Worm (Caenorhabditis elegans) whole organism, mixed stage, embryonic: ENCODE data around the gene C09F12.3.

Source experiments
- M03D4.4 ChIP-seq: sonication (generic microtip); optimal IDR thresholded peaks from 2 replicates; lab custom pipeline; 2017; ENCODE audit warnings: mild to moderate bottlenecking, missing genetic modification characterization, missing compliant biosample characterization
- bed-3 ChIP-seq: fragments of 200-800 bp; sonication (Bioruptor generic); optimal IDR thresholded peaks from 3 replicates; lab custom pipeline; 2018; ENCODE audit warnings: mild to moderate bottlenecking, missing genetic modification characterization, moderate library complexity, missing compliant biosample characterization
- blmp-1 ChIP-seq: fragments of 150-350 bp; optimal IDR thresholded peaks from 2 replicates; lab custom pipeline; 2014; ENCODE audit warnings: missing biosample characterization, missing genetic modification characterization
- ceh-39 ChIP-seq: fragments of 150-350 bp; optimal IDR thresholded peaks from 2 replicates; lab custom pipeline; 2014; ENCODE audit warnings: missing biosample characterization, missing genetic modification characterization
- ceh-43 ChIP-seq: fragments of 200-800 bp; sonication (Bioruptor generic); optimal IDR thresholded peaks from 2 replicates; lab custom pipeline; 2018; ENCODE audit warnings: mild to moderate bottlenecking, missing genetic modification characterization, moderate library complexity, missing compliant biosample characterization
- ceh-83 ChIP-seq: fragments of 200-800 bp; sonication (Bioruptor generic); optimal IDR thresholded peaks from 2 replicates; lab custom pipeline; 2018; ENCODE audit warnings: mild to moderate bottlenecking, missing genetic modification characterization, missing compliant biosample characterization
- ces-1 ChIP-seq: fragments of 150-350 bp; optimal IDR thresholded peaks from 2 replicates; lab custom pipeline; 2014; ENCODE audit warnings: missing biosample characterization, missing genetic modification reagents, missing genetic modification characterization
- cnd-1 ChIP-seq: fragments of 200-800 bp; sonication (Bioruptor generic); optimal IDR thresholded peaks from 2 replicates; lab custom pipeline; 2018; ENCODE audit warnings: mild to moderate bottlenecking, missing genetic modification characterization, missing compliant biosample characterization
- drap-1 ChIP-seq: fragments of 200-800 bp; sonication (Bioruptor generic); optimal IDR thresholded peaks from 3 replicates; lab custom pipeline; 2018; ENCODE audit warnings: mild to moderate bottlenecking, missing genetic modification characterization, missing compliant biosample characterization
- elt-1 ChIP-seq: sonication (generic microtip); optimal IDR thresholded peaks from 2 replicates; lab custom pipeline; 2017; ENCODE audit warnings: missing genetic modification characterization, mild to moderate bottlenecking, missing compliant biosample characterization, antibody characterized with exemption, moderate library complexity, borderline replicate concordance; ENCODE audit not compliant: insufficient read depth
- elt-3 ChIP-seq: fragments of 150-350 bp; optimal IDR thresholded peaks from 2 replicates; lab custom pipeline; 2014; ENCODE audit warnings: missing biosample characterization, missing genetic modification characterization
- flh-1 ChIP-seq: fragments of 200-800 bp; sonication (Bioruptor generic); optimal IDR thresholded peaks from 2 replicates; lab custom pipeline; 2018; ENCODE audit warnings: mild to moderate bottlenecking, missing genetic modification characterization, moderate library complexity, missing compliant biosample characterization
- ham-2 ChIP-seq: fragments of 200-800 bp; sonication (Bioruptor generic); optimal IDR thresholded peaks from 2 replicates; lab custom pipeline; 2018; ENCODE audit warnings: mild to moderate bottlenecking, missing genetic modification characterization, missing compliant biosample characterization
- hlh-1 ChIP-seq: fragments of 150-350 bp; optimal IDR thresholded peaks from 2 replicates; lab custom pipeline; 2014; ENCODE audit warnings: missing biosample characterization, missing genetic modification reagents, missing genetic modification characterization
- lin-13 ChIP-seq: fragments of 150-350 bp; optimal IDR thresholded peaks from 2 replicates; lab custom pipeline; 2014; ENCODE audit warnings: missing biosample characterization, missing genetic modification characterization
- lin-32 ChIP-seq: fragments of 200-800 bp; sonication (Bioruptor generic); optimal IDR thresholded peaks from 2 replicates; lab custom pipeline; 2018; ENCODE audit warnings: mild to moderate bottlenecking, missing genetic modification characterization, missing compliant biosample characterization
- lsy-2 ChIP-seq: fragments of 150-350 bp; optimal IDR thresholded peaks from 2 replicates; lab custom pipeline; 2014; ENCODE audit warnings: missing biosample characterization, missing genetic modification characterization
- mab-5 ChIP-seq: fragments of 150-350 bp; optimal IDR thresholded peaks from 2 replicates; lab custom pipeline; 2014; ENCODE audit warnings: missing biosample characterization, missing genetic modification characterization
- mls-2 ChIP-seq: sonication (generic microtip); optimal IDR thresholded peaks from 2 replicates; lab custom pipeline; 2016; ENCODE audit warnings: mild to moderate bottlenecking, missing genetic modification characterization, moderate library complexity, missing compliant biosample characterization
- nhr-12 ChIP-seq: fragments of 150-350 bp; optimal IDR thresholded peaks from 2 replicates; lab custom pipeline; 2014; ENCODE audit warnings: missing biosample characterization, missing genetic modification characterization
- nhr-237 ChIP-seq: fragments of 150-350 bp; optimal IDR thresholded peaks from 2 replicates; lab custom pipeline; 2014; ENCODE audit warnings: missing biosample characterization, missing genetic modification characterization
- nhr-28 ChIP-seq: fragments of 150-350 bp; optimal IDR thresholded peaks from 2 replicates; lab custom pipeline; 2014; ENCODE audit warnings: missing biosample characterization, missing genetic modification characterization
- nhr-76 ChIP-seq: sonication (generic microtip); optimal IDR thresholded peaks from 2 replicates; lab custom pipeline; 2017; ENCODE audit warnings: missing biosample characterization, missing genetic modification characterization
- sem-2 ChIP-seq: fragments of 200-800 bp; sonication (Bioruptor generic); optimal IDR thresholded peaks from 2 replicates; lab custom pipeline; 2018; ENCODE audit warnings: mild to moderate bottlenecking, missing genetic modification characterization, missing compliant biosample characterization
- sptf-1 ChIP-seq: sonication (generic microtip); optimal IDR thresholded peaks from 2 replicates; lab custom pipeline; 2017; ENCODE audit warnings: mild to moderate bottlenecking, missing genetic modification characterization, moderate library complexity, missing compliant biosample characterization
- unc-120 ChIP-seq: sonication (generic microtip); optimal IDR thresholded peaks from 2 replicates; lab custom pipeline; 2017; ENCODE audit warnings: missing genetic modification characterization, missing compliant biosample characterization; ENCODE audit not compliant: poor library complexity, severe bottlenecking
- unc-39 ChIP-seq: fragments of 150-350 bp; optimal IDR thresholded peaks from 2 replicates; lab custom pipeline; 2014; ENCODE audit warnings: missing biosample characterization, missing genetic modification characterization
- unc-62 ChIP-seq: fragments of 150-350 bp; optimal IDR thresholded peaks from 2 replicates; lab custom pipeline; 2014; ENCODE audit warnings: missing biosample characterization, missing genetic modification reagents, missing genetic modification characterization
- zip-8 ChIP-seq: fragments of 150-350 bp; optimal IDR thresholded peaks from 2 replicates; lab custom pipeline; 2014; ENCODE audit warnings: missing biosample characterization, missing genetic modification characterization

Gene C09F12.3

DNA sequence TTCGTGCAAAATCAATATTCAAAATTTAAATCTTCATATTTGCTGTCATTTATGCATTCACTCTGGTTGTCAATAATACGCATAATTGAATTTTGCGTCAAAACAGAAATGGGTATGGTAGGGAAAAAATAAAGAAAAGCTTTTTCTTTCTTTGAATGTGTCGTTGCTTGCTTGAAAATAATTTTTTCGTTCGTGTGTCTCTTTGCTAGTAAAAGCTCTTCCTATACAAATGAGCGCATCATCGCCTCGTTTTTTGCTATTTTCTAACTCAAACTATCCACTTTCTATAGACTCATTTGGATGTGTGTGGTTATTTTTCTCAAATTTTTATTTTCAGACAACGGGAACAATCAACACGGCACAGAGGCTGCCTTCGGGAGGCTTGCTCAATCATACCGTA is 14.1 kb downstream of the C09F12.3 start, which contains the start of gene ldb-1:
ldb-1 (plus strand) TSS at position 301 of the 400 bp plus-strand sequence.
- no peak for TF ChIP-seq ceh-43 (GFP tag; lab: Kevin White, UChicago)
- no peak for TF ChIP-seq sem-2 (GFP tag; lab: Kevin White, UChicago)
- TF ChIP-seq lsy-2 (tag; lab: Kevin White, UChicago), result no peak
- no peak for TF ChIP-seq M03D4.4
- no peak for TF ChIP-seq nhr-28 (tag; lab: Kevin White, UChicago)
- TF ChIP-seq mls-2 (tag; lab: Kevin White, UChicago), result no peak
- no peak for TF ChIP-seq ham-2 (GFP tag; lab: Kevin White, UChicago)
- no peak for TF ChIP-seq elt-3 (tag; lab: Kevin White, UChicago)
- no peak for TF ChIP-seq flh-1 (GFP tag; lab: Kevin White, UChicago)
- TF ChIP-seq hlh-1 (tag; lab: Kevin White, UChicago), result no peak
- TF ChIP-seq, all 35 proteins: peak for 0

DNA sequence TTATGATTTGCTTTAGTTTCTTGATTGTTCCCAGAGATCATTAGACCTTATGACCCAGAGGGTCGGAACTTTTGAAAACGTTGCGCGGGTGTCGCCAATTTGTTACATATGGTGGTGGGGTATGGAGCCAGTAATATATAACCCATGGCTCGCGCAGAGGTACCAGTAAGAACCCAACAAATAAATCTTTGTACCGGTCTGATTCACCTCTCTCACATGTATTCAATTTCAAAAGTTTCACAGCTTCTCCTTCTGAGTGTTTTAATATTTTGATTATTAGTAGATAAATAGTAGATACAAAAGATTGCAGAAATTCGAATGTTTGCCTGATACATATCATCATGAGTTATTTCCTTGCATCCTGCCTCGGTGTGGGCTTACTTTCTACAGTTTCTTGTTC is 26.6 kb downstream of the C09F12.3 start, which contains the start of gene egl-15:
egl-15 (plus strand) TSS at position 301 of the 400 bp plus-strand sequence.
- no peak for TF ChIP-seq sptf-1 (tag; lab: Kevin White, UChicago)
- no peak for TF ChIP-seq elt-1
- no peak for TF ChIP-seq ces-1 (GFP tag; lab: Kevin White, UChicago)
- no peak for TF ChIP-seq lin-13 (tag; lab: Kevin White, UChicago)
- no peak for TF ChIP-seq ceh-39 (tag; lab: Kevin White, UChicago)
- no peak for TF ChIP-seq unc-39 (tag; lab: Kevin White, UChicago)
- no peak for TF ChIP-seq nhr-237 (tag; lab: Kevin White, UChicago)
- no peak for TF ChIP-seq elt-3 (tag; lab: Kevin White, UChicago)
- TF ChIP-seq nhr-12 (tag; lab: Kevin White, UChicago), result no peak
- TF ChIP-seq bed-3 (GFP tag; lab: Kevin White, UChicago), result no peak
- TF ChIP-seq M03D4.4, result no peak

DNA sequence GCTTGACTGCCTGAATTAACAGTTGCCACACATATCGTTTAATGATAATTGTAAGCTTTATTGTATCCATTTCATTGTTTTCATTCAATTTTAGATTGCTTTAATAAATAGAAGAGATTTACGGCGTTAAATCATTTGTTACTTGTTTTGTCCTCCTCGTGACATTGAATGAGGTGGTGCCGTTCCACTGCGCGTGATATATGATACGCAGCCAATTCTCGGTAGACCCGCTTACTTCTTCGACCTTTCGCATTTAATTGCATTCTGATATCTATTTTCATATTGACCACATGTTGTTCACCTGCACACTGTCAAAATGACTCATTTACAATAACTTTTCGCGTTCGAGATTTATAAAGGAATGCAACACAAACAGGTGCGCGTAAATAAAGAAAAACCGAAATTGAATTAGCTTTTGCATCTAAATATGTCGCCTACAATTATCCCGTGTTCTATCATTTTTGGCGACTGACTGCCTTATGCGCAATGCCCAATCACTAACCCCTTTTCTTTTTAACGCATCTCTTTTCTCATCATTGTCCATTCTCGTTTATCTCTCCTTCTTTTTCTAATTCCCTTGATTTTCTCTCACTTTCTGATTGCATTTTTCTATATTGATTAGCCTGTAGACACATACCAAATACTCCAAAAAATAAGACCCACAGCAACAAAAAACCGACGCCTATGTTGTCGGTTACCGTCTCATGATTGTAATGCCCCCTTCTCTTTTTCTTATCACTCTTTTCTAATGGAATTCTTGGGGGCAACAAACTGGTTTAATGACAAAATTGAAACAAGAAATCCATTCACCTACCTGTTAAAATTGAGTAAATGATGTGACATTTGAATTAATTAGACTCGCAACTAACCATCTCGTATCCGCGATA is 28.0 kb downstream of the C09F12.3 start:
- TF ChIP-seq mls-2 (tag; lab: Kevin White, UChicago), result no peak
- no peak for TF ChIP-seq mab-5 (tag; lab: Kevin White, UChicago)
- no peak for TF ChIP-seq drap-1
- no peak for TF ChIP-seq elt-3 (tag; lab: Kevin White, UChicago)
- no peak for TF ChIP-seq lin-13 (tag; lab: Kevin White, UChicago)
- no peak for TF ChIP-seq elt-1
- TF ChIP-seq bed-3 (GFP tag; lab: Kevin White, UChicago), result no peak
- TF ChIP-seq nhr-12 (tag; lab: Kevin White, UChicago), result no peak
- no peak for TF ChIP-seq hlh-1 (tag; lab: Kevin White, UChicago)
- no peak for TF ChIP-seq zip-8 (tag; lab: Kevin White, UChicago)
- TF ChIP-seq lin-32, result no peak
- TF ChIP-seq unc-120 (tag; lab: Kevin White, UChicago), result no peak
- TF ChIP-seq cnd-1 (tag; lab: Kevin White, UChicago), result no peak
- no peak for TF ChIP-seq ceh-83

DNA sequence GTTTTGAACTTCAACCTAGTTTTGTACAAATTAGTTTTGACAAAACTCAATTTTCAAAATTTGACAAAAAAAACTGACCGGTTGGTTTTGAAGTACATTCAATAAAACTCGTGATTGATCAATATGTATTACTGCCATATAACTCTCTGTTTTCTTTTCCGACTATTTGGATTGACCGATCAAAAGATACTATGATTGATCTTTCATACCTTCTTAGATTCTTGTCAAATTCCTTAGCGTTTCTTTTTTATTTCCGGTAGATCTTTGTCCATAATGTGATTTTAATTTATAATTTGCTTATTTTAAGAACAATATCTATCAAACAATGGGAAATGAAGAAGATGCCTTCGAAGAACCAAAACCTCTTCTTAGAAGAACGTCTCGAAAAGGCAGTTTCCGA is 30.3 kb downstream of the C09F12.3 start, which contains the start of gene F58A3.3:
F58A3.3 (plus strand) TSS at position 301 of the 400 bp plus-strand sequence.
- TF ChIP-seq flh-1 (GFP tag; lab: Kevin White, UChicago) (no peak), ces-1 (GFP tag; lab: Kevin White, UChicago) (no peak), unc-62 (GFP tag; lab: Kevin White, UChicago) (no peak), nhr-12 (tag; lab: Kevin White, UChicago) (no peak), zip-8 (tag; lab: Kevin White, UChicago) (no peak), elt-1 (no peak), sem-2 (GFP tag; lab: Kevin White, UChicago) (no peak), lin-32 (no peak), hlh-1 (tag; lab: Kevin White, UChicago) (no peak), lsy-2 (tag; lab: Kevin White, UChicago) (no peak), nhr-76 (tag; lab: Kevin White, UChicago) (no peak), mab-5 (tag; lab: Kevin White, UChicago) (no peak), ham-2 (GFP tag; lab: Kevin White, UChicago) (no peak), lin-13 (tag; lab: Kevin White, UChicago) (no peak), M03D4.4 (no peak), mls-2 (tag; lab: Kevin White, UChicago) (no peak), blmp-1 (tag; lab: Kevin White, UChicago) (no peak), unc-120 (tag; lab: Kevin White, UChicago) (no peak)
- TF ChIP-seq, all 35 proteins: peak for 0
